Worm (Caenorhabditis elegans) whole organism, midembryonic: ENCODE data around the gene Y39B6A.30.

Experiments
- cog-1 ChIP-seq: sonication (generic microtip); optimal IDR thresholded peaks from 2 replicates; lab custom pipeline; 2016; ENCODE audit warnings: missing genetic modification characterization, missing compliant biosample characterization
- flt-1 ChIP-seq: fragments of 200-800 bp; sonication (Bioruptor generic); IDR thresholded peaks from 2 replicates; pipeline ENCODE4 v1.3.6; 2022; ENCODE audit warnings: missing genetic modification characterization, missing compliant biosample characterization
- ref-1 ChIP-seq: fragments of 200-800 bp; sonication (Bioruptor generic); conservative IDR thresholded peaks from 2 replicates; pipeline ENCODE4 v1.3.6; 2022; ENCODE audit warnings: missing genetic modification reagents, missing genetic modification characterization, missing compliant biosample characterization
- tab-1 ChIP-seq: fragments of 200-800 bp; sonication (Bioruptor generic); IDR thresholded peaks from 2 replicates; pipeline ENCODE4 v1.3.6; 2022; ENCODE audit warnings: missing genetic modification characterization, missing compliant biosample characterization
- ztf-23 ChIP-seq: fragments of 200-800 bp; sonication (Bioruptor generic); IDR thresholded peaks from 2 replicates; pipeline ENCODE4 v1.3.6; 2022; ENCODE audit warnings: missing genetic modification reagents, missing genetic modification characterization, missing compliant biosample characterization

DNA sequence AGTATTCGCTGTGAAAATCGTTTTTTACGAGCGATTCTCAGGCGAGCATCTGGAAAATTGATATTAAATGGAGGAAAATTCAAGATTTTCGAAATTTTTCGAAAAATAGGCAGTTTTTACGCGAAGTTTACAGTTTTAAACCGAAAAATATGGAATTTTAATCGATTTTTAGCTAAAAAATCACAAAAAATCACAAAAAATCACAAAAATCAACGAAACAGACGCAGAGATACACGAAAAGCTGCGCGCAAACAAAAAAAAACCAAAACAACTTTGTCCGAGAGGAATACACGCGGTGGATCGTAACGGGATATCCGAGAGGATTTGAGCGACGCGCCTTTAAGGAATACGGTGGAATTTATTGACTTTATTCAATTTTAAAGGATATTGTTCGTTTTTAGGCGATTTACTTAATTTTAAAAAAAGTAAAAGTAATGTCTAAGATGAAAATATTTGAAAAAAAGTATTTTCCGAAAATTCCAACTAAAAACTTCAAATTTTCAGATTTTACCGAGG is 44.7 kb upstream of the Y39B6A.30 start, which contains the start of gene Y39B6A.42:
- TF ChIP-seq ztf-23 (GFP tag; lab: Robert Waterston, UW) (no peak), flt-1 (GFP tag; lab: Robert Waterston, UW) (no peak), ref-1 (no peak), tab-1 (GFP tag; lab: Robert Waterston, UW) (no peak), cog-1 (tag; lab: Kevin White, UChicago) (no peak)
